Worm (Caenorhabditis elegans): ENCODE measurements around the gene btb-11.
"Not testable (repeated sequence)": the region's sequence is repeated elsewhere in the genome, so short reads cannot be mapped to it uniquely, and the experiment has no call there.

The btb-11 gene

DNA sequence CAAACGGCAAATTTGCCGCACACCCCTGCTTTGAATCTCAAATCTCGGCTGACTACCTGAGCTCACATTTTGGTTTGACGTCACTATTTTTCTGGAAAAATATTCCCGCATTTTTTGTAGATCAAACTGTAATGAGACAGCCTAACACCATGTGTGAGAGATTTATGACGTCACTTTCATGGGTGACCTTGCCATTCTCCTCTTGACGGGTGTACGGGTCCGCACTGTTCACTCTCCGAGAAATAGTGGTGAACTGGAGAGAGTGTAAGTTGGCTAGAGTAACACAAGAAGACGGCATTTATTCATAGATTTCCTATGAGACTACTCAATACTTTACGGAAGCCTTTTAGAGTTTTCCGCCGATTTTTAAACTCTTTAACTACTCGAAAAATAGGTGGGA lies 38.9 kb downstream of the btb-11 start, which contains the start of gene fbxc-40:
Gene fbxc-40 (plus strand): TSS at position 301 of the 400 bp plus-strand sequence.
- TF ChIP-seq nhr-237, aly-2, C04F5.9 (tag; optimal IDR thresholded peaks at IDR 0.05): not testable (repeated sequence)

DNA sequence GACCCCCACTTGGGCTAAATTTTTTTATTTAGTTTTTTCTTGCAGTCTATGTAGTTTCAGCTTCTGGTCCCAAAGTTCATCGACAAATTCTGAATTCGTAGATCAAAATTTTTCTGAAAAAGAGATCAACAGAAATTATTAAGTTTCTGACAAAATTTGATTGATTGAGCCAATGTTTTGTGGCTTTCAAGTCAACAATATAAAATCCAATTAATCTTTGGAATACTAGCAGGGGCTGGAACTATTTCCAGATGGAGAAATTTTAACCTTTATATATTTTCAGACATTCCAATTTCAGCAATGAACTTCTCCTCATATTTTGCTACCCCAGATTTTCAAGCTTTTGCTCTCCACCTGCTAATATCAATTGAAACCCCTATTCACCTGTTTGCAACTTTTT lies 41.7 kb downstream of the btb-11 start, which contains the start of gene srh-274:
Gene srh-274 (plus strand): TSS at position 301 of the 400 bp plus-strand sequence.
- TF ChIP-seq efl-3 (GFP tag; optimal IDR thresholded peaks at IDR 0.05) = no peak
- no peak for TF ChIP-seq snu-23 (GFP tag; optimal IDR thresholded peaks at IDR 0.05)
- TF ChIP-seq aha-1 (tag; optimal IDR thresholded peaks at IDR 0.05) = no peak
- TF ChIP-seq ceh-82 (tag; optimal IDR thresholded peaks at IDR 0.05) = no peak
- TF ChIP-seq fos-1 (tag; optimal IDR thresholded peaks at IDR 0.05) = no peak

DNA sequence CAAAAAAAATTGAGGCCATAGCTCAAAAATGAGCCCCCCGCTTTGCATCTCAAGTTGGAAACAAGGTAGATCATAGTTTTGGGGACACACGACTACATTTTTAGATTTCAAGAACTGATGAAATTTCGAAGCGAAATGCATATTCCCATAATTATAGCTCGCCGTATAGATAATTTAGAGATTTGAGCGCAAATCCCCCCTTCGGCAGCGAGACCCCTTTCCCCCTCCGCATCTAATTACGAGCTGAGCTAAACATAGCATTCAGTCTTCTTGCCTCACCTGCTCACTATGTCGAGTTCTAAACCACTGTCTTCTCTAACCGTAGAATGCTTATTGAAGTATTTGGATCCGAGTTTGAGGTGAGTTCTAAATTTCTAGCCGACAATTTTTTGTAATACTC lies 45.4 kb downstream of the btb-11 start, which contains the start of the genes fbxc-17 and fbxc-15:
Gene fbxc-17 (minus strand): TSS at position 101 of the 400 bp plus-strand sequence.
Gene fbxc-15 (plus strand): TSS at position 289 of the 400 bp plus-strand sequence.
- TF ChIP-seq nhr-237 (tag; optimal IDR thresholded peaks at IDR 0.05) (no peak), unc-62 (GFP tag; optimal IDR thresholded peaks at IDR 0.05) (no peak), egl-27 (tag; optimal IDR thresholded peaks at IDR 0.05) (no peak), pax-3 (tag; optimal IDR thresholded peaks at IDR 0.05) (no peak), alr-1 (tag; optimal IDR thresholded peaks at IDR 0.05; ENCODE audit: borderline replicate concordance) (no peak), lin-14 (GFP tag; optimal IDR thresholded peaks at IDR 0.05) (no peak), nhr-20 (tag; optimal IDR thresholded peaks at IDR 0.05) (no peak), nhr-85 (tag) (no peak), rnt-1 (tag; optimal IDR thresholded peaks at IDR 0.05) (no peak), unc-98 (GFP tag; IDR thresholded peaks at IDR 0.05) (no peak), tbx-2 (tag; optimal IDR thresholded peaks at IDR 0.05) (no peak), snpc-4 (tag; optimal IDR thresholded peaks at IDR 0.05) (no peak), mep-1 (tag; optimal IDR thresholded peaks at IDR 0.05) (no peak), unc-30 (tag; optimal IDR thresholded peaks at IDR 0.05) (no peak), nhr-19 (GFP tag; conservative IDR thresholded peaks at IDR 0.05) (no peak)

DNA sequence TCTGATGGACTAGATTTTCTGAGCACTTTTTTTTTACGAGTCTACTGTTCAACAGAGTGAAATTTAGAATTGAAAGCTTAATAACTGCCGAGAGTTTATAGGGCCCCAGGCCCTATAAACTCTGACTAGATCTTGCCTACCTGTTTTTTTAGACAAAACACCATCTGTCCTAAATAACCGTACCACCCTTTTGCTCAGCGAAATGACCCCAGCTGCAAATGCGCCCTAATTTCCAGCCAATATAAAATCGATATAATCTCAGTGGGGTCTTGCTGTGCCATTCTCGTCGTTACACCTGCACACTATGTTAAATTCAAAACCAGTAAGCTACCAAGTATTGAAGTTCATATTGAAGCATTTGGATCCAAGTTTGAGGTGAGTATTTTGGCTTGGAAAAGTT lies 50.6 kb downstream of the btb-11 start, which contains the start of gene fbxc-14:
Gene fbxc-14 (plus strand): TSS at position 301 of the 400 bp plus-strand sequence.
- no peak for TF ChIP-seq hlh-4 (tag; optimal IDR thresholded peaks at IDR 0.05)
- TF ChIP-seq isw-1 (GFP tag; IDR thresholded peaks at IDR 0.05) = no peak
- TF ChIP-seq swsn-7 (tag; optimal IDR thresholded peaks at IDR 0.05) = no peak
- TF ChIP-seq nhr-28 (tag; optimal IDR thresholded peaks at IDR 0.05) = no peak
- no peak for TF ChIP-seq lin-15B (tag; optimal IDR thresholded peaks at IDR 0.05)
- TF ChIP-seq nhr-20 (tag; optimal IDR thresholded peaks at IDR 0.05) = no peak
- TF ChIP-seq nhr-85 (tag) = no peak
- TF ChIP-seq vab-15 (tag; optimal IDR thresholded peaks at IDR 0.05) = no peak
- no peak for TF ChIP-seq sox-4 (tag; optimal IDR thresholded peaks at IDR 0.05)
- TF ChIP-seq irx-1 (tag; optimal IDR thresholded peaks at IDR 0.05) = no peak
- TF ChIP-seq sptf-1 (tag; optimal IDR thresholded peaks at IDR 0.05) = no peak
- no peak for TF ChIP-seq snpc-4 (tag; optimal IDR thresholded peaks at IDR 0.05)
- TF ChIP-seq ztf-11 (tag; optimal IDR thresholded peaks at IDR 0.05) = no peak
- no peak for TF ChIP-seq ztf-4 (tag; optimal IDR thresholded peaks at IDR 0.05)
- TF ChIP-seq zag-1 (tag; optimal IDR thresholded peaks at IDR 0.05) = no peak
- no peak for TF ChIP-seq tlp-1 (tag; optimal IDR thresholded peaks at IDR 0.05)
- TF ChIP-seq mab-9 (GFP tag; IDR thresholded peaks at IDR 0.05) = no peak
- TF ChIP-seq jun-1 (tag; optimal IDR thresholded peaks at IDR 0.05) = no peak
